Worm (Caenorhabditis elegans) whole organism, L1 larva: ENCODE results near the gene C43H6.4.

Experiments
- blmp-1 ChIP-seq: fragments of 150-350 bp; optimal IDR thresholded peaks from 2 replicates; lab custom pipeline; 2014; ENCODE audit warnings: missing biosample characterization, missing genetic modification characterization
- egl-27 ChIP-seq, 2 experiments: fragments of 150-350 bp in 1 of 2; sonication (generic microtip); optimal IDR thresholded peaks; 3 replicates each; lab custom pipeline; 2017 to 2018; ENCODE audit warnings: missing biosample characterization in 2 of 2, missing genetic modification characterization in 2 of 2, missing genetic modification reagents in 2 of 2
- fkh-10 ChIP-seq: sonication (generic microtip); optimal IDR thresholded peaks from 2 replicates; lab custom pipeline; 2017; ENCODE audit warnings: missing biosample characterization, missing genetic modification reagents, missing genetic modification characterization
- jun-1 ChIP-seq: fragments of 150-350 bp; optimal IDR thresholded peaks from 2 replicates; lab custom pipeline; 2014; ENCODE audit warnings: missing biosample characterization, missing genetic modification reagents, missing genetic modification characterization
- nhr-28 ChIP-seq: fragments of 150-350 bp; optimal IDR thresholded peaks from 2 replicates; lab custom pipeline; 2014; ENCODE audit warnings: missing biosample characterization, missing genetic modification characterization
- skn-1 ChIP-seq: fragments of 150-350 bp; optimal IDR thresholded peaks from 2 replicates; lab custom pipeline; 2014; ENCODE audit warnings: missing biosample characterization, missing genetic modification characterization
- unc-62 ChIP-seq: fragments of 150-350 bp; optimal IDR thresholded peaks from 2 replicates; lab custom pipeline; 2014; ENCODE audit warnings: missing biosample characterization, missing genetic modification reagents, missing genetic modification characterization

DNA sequence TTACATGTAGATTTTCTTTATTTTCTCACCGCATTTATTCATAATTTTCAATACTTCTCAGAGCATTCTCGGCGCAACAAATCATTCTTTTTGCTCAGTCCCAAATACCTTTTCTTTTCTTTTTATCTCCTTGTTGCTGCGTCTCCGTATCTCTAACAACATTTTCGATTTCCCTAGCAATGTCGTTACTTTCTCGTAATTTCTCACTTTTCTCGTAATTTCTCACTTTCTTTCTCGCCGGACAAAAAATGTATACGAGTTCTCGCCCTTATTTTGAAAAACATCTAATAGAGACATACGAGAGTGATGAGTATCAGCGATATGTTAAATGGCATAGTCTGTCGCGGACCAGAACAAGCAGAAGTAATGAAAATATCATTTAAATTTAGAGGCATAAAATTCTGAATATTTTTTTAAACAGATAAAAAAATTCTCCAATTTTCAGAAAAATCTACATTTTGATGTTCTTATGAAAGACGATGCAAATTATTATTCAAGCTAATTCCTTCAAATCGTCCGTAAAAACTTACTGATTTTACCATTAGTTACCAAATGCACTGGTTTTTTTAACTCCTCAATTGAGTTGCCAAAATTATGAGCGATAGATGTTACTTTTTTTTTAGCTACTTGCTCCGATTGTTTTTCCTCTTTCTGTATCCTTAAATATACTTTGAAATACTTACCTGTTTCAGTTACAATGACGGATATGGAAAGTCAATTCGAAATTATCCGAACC lies 28.4 kb upstream of the C43H6.4 start, which contains the start of gene F47G3.3:
- TF ChIP-seq jun-1 = no peak
- TF ChIP-seq skn-1 (tag; lab: Kevin White, UChicago) = no peak
- TF ChIP-seq unc-62 (GFP tag; lab: Kevin White, UChicago) = no peak
- TF ChIP-seq nhr-28 (tag; lab: Kevin White, UChicago) = no peak
- TF ChIP-seq blmp-1 (tag; lab: Kevin White, UChicago) = peak; percentile 95
- no peak for TF ChIP-seq fkh-10 (GFP tag; lab: Kevin White, UChicago)
- no peak for TF ChIP-seq egl-27 (tag; optimal IDR thresholded peaks at IDR 0.05; lab: Kevin White, UChicago)
